Worm (Caenorhabditis elegans): ENCODE data around the gene lpr-4.
A peak's percentile ranks its signal among the peaks of the same experiment; 100 is the strongest.

Gene lpr-4

ce11 chrX:11072701-11073100 lies 7.8 kb downstream of the lpr-4 start:
- TF ChIP-seq ceh-39 (tag; optimal IDR thresholded peaks at IDR 0.05) (no peak), lin-13 (tag; optimal IDR thresholded peaks at IDR 0.05) (peak; percentile 22), sem-2 (GFP tag; optimal IDR thresholded peaks at IDR 0.05) (no peak), ces-1 (GFP tag; optimal IDR thresholded peaks at IDR 0.05) (no peak), ceh-43 (GFP tag; optimal IDR thresholded peaks at IDR 0.05) (no peak)

ce11 chrX:11073358-11073757 lies 8.4 kb downstream of the lpr-4 start, which contains the start of gene W04G3.5:
Gene W04G3.5 (plus strand): TSS chrX:11073658.
- TF ChIP-seq nhr-76 (tag; optimal IDR thresholded peaks at IDR 0.05) = no peak
- no peak for TF ChIP-seq blmp-1 (tag; optimal IDR thresholded peaks at IDR 0.05)
- TF ChIP-seq mls-2 (tag; optimal IDR thresholded peaks at IDR 0.05) = no peak
- no peak for TF ChIP-seq zip-8 (tag; optimal IDR thresholded peaks at IDR 0.05)

DNA sequence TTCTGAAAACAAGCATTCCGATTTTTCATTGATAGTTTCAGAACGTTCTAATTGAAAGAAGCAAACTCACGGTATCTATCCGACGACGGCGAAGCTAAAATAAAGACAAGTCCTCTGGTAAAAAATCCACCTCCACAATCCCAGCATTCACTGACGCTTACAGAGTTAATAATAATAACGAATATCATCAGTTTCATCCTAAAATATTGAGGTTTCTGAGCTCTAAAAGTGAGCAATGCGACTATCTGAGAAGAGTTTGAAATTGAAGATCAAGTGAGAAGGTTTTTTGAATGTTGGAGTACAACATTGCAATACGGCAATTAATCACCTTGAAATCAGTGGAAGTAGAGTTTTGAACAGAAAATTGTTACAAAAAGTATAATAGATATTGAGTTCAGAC lies 11.6 kb downstream of the lpr-4 start, which contains the start of gene W04G3.12:
Gene W04G3.12 (minus strand): TSS at position 311 of the 400 bp plus-strand sequence.
- no peak for TF ChIP-seq elt-1 (tag; optimal IDR thresholded peaks at IDR 0.05; ENCODE audit: borderline replicate concordance, insufficient read depth)
- no peak for TF ChIP-seq zip-8 (tag; optimal IDR thresholded peaks at IDR 0.05)
- TF ChIP-seq M03D4.4 (tag; optimal IDR thresholded peaks at IDR 0.05) = no peak
- TF ChIP-seq flh-1 (GFP tag; optimal IDR thresholded peaks at IDR 0.05) = no peak
- TF ChIP-seq pha-4 (tag; optimal IDR thresholded peaks at IDR 0.05) = no peak
- no peak for TF ChIP-seq ceh-39 (tag; optimal IDR thresholded peaks at IDR 0.05)
- TF ChIP-seq blmp-1 (tag; optimal IDR thresholded peaks at IDR 0.05) = no peak
- TF ChIP-seq lin-32 (GFP tag; optimal IDR thresholded peaks at IDR 0.05) = no peak
- TF ChIP-seq cnd-1 (tag; optimal IDR thresholded peaks at IDR 0.05) = no peak
- no peak for TF ChIP-seq nhr-76 (tag; optimal IDR thresholded peaks at IDR 0.05)
- no peak for TF ChIP-seq ces-1 (GFP tag; optimal IDR thresholded peaks at IDR 0.05)
- no peak for TF ChIP-seq tbx-8 (GFP tag; optimal IDR thresholded peaks at IDR 0.05)
- no peak for TF ChIP-seq ceh-43 (GFP tag; optimal IDR thresholded peaks at IDR 0.05)
- TF ChIP-seq ztf-11 (tag; optimal IDR thresholded peaks at IDR 0.05) = no peak
- TF ChIP-seq nhr-28 (tag; optimal IDR thresholded peaks at IDR 0.05) = no peak
- TF ChIP-seq ham-2 (GFP tag; optimal IDR thresholded peaks at IDR 0.05) = no peak
- no peak for TF ChIP-seq mab-5 (tag; optimal IDR thresholded peaks at IDR 0.05)
- TF ChIP-seq nhr-2 (tag; optimal IDR thresholded peaks at IDR 0.05) = no peak

DNA sequence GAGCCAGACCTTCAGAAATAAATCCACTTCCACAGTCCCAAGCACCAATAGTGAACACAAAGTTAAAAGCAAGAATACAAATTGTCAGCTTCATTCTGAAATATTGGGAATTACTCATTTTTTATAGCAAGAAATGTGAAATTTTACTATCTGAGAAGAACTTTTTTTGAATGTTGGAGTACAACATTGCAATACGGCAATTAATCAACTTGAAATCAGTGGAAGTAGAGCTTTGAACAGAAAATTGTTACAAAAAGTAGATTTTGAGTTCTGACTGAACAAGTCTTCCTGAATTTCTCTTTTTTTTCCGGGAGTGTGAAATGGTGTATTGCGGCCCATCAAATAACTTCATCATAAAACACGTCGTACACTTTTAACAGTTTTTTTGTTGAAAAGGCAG lies 13.2 kb downstream of the lpr-4 start, which contains the start of gene W04G3.10:
Gene W04G3.10 (minus strand): TSS at position 101 of the 400 bp plus-strand sequence.
- TF ChIP-seq sptf-1 (tag; optimal IDR thresholded peaks at IDR 0.05) = no peak
- TF ChIP-seq blmp-1 (tag; optimal IDR thresholded peaks at IDR 0.05) = no peak
- no peak for TF ChIP-seq M03D4.4 (tag; optimal IDR thresholded peaks at IDR 0.05)
- TF ChIP-seq ceh-39 (tag; optimal IDR thresholded peaks at IDR 0.05) = no peak

- TF ChIP-seq nhr-28 (tag; optimal IDR thresholded peaks at IDR 0.05) = no peak
- TF ChIP-seq M03D4.4 (tag; optimal IDR thresholded peaks at IDR 0.05) = no peak
- TF ChIP-seq ceh-83 (GFP tag; optimal IDR thresholded peaks at IDR 0.05) = no peak
- TF ChIP-seq blmp-1 (tag; optimal IDR thresholded peaks at IDR 0.05) = no peak
- no peak for TF ChIP-seq bed-3 (GFP tag; optimal IDR thresholded peaks at IDR 0.05)
- no peak for TF ChIP-seq ham-2 (GFP tag; optimal IDR thresholded peaks at IDR 0.05)
- TF ChIP-seq lsy-2 (tag; optimal IDR thresholded peaks at IDR 0.05) = no peak
Measured at ce11 chrX:11079667-11080066, 14.7 kb downstream of the lpr-4 start, which contains the start of gene W04G3.13. Gene W04G3.13 (minus strand): TSS chrX:11079767.

DNA sequence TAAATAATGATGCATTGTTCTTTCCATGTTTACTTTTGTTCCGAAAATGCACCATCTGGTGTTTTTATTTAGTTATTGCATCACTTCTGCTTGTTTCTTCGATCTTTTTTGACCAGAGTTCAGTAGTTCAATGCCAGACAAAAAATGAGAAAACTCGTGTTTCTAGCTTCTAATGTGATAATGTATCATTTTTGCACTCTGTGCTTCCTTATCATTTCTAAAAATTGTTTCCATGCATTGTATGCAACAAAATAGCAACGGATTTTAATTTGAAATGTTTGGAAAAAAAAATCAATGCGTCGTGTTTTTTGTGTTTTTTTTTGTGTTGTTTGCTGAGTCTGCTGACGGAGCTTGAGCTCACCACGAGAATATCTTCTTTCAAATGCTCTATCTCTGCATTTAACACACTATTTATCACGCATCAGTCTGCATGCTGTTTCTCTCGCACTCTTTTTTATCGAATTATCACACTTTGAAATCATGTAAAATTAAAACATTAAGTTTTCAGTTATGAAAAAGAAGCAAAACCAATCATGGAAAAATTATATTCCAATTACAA lies 15.3 kb downstream of the lpr-4 start, which contains the start of gene sulp-7:
Gene sulp-7 (plus strand): TSS at position 509 of the 559 bp plus-strand sequence.
- TF ChIP-seq hlh-1 (tag; optimal IDR thresholded peaks at IDR 0.05) (no peak), mep-1 (tag; optimal IDR thresholded peaks at IDR 0.05) (no peak), elt-1 (tag; optimal IDR thresholded peaks at IDR 0.05; ENCODE audit: borderline replicate concordance, insufficient read depth) (no peak), ceh-83 (GFP tag; optimal IDR thresholded peaks at IDR 0.05) (no peak), bed-3 (GFP tag; optimal IDR thresholded peaks at IDR 0.05) (no peak), drap-1 (GFP tag; optimal IDR thresholded peaks at IDR 0.05) (no peak), lin-32 (GFP tag; optimal IDR thresholded peaks at IDR 0.05) (no peak), sptf-1 (tag; optimal IDR thresholded peaks at IDR 0.05) (no peak), elt-3 (tag; optimal IDR thresholded peaks at IDR 0.05) (no peak), lsy-2 (tag; optimal IDR thresholded peaks at IDR 0.05) (no peak), ham-2 (GFP tag; optimal IDR thresholded peaks at IDR 0.05) (no peak), ceh-43 (GFP tag; optimal IDR thresholded peaks at IDR 0.05) (no peak)

Data from whole organism, mixed stage, embryonic.